Worm (Caenorhabditis elegans) whole organism, early embryonic: ENCODE data around the gene F09C8.1.

Source experiments
- F13C5.2 ChIP-seq: sonication (generic microtip); optimal IDR thresholded peaks from 2 replicates; lab custom pipeline; 2017; ENCODE audit warnings: mild to moderate bottlenecking, missing genetic modification characterization, inconsistent platforms, missing compliant biosample characterization
- aly-1 ChIP-seq: sonication (generic microtip); optimal IDR thresholded peaks from 2 replicates; lab custom pipeline; 2016; ENCODE audit warnings: missing genetic modification characterization, missing compliant biosample characterization
- ama-1 ChIP-seq: fragments of 150-350 bp; optimal IDR thresholded peaks from 2 replicates; lab custom pipeline; 2014
- ceh-13 ChIP-seq: fragments of 200-800 bp; sonication (Bioruptor generic); optimal IDR thresholded peaks from 2 replicates; lab custom pipeline; 2018; ENCODE audit warnings: mild to moderate bottlenecking, missing genetic modification characterization, missing compliant biosample characterization
- ceh-36 ChIP-seq: sonication (generic microtip); optimal IDR thresholded peaks from 2 replicates; lab custom pipeline; 2016; ENCODE audit warnings: missing genetic modification characterization, inconsistent platforms, missing compliant biosample characterization
- flt-1 ChIP-seq: fragments of 200-800 bp; sonication (Bioruptor generic); IDR thresholded peaks from 2 replicates; pipeline ENCODE4 v1.3.6; 2022; ENCODE audit warnings: missing genetic modification characterization, missing compliant biosample characterization
- hmg-4 ChIP-seq: fragments of 200-800 bp; sonication (Bioruptor generic); optimal IDR thresholded peaks from 2 replicates; lab custom pipeline; 2018; ENCODE audit warnings: mild to moderate bottlenecking, missing genetic modification characterization, missing compliant biosample characterization
- hnd-1 ChIP-seq: sonication (generic microtip); optimal IDR thresholded peaks from 2 replicates; lab custom pipeline; 2016; ENCODE audit warnings: missing genetic modification characterization, missing compliant biosample characterization
- pes-1 ChIP-seq: fragments of 200-800 bp; sonication (Bioruptor generic); IDR thresholded peaks from 2 replicates; pipeline ENCODE4 v1.3.6; 2022; ENCODE audit warnings: missing genetic modification reagents, missing genetic modification characterization, missing compliant biosample characterization
- sea-1 ChIP-seq: fragments of 200-800 bp; sonication (Bioruptor generic); conservative IDR thresholded peaks from 2 replicates; pipeline ENCODE4 v1.3.6; 2022; ENCODE audit warnings: missing genetic modification characterization, missing compliant biosample characterization
- tbx-11 ChIP-seq: fragments of 200-800 bp; sonication (Bioruptor generic); IDR thresholded peaks from 2 replicates; pipeline ENCODE4 v1.3.6; 2022; ENCODE audit warnings: missing genetic modification characterization, missing compliant biosample characterization
- tbx-37 ChIP-seq: fragments of 200-800 bp; sonication (Bioruptor generic); conservative IDR thresholded peaks from 2 replicates; pipeline ENCODE4 v1.3.6; 2022; ENCODE audit warnings: missing genetic modification reagents, missing genetic modification characterization, missing compliant biosample characterization
- tra-4 ChIP-seq: sonication (generic microtip); optimal IDR thresholded peaks from 2 replicates; lab custom pipeline; 2017; ENCODE audit warnings: missing genetic modification characterization, missing compliant biosample characterization

DNA sequence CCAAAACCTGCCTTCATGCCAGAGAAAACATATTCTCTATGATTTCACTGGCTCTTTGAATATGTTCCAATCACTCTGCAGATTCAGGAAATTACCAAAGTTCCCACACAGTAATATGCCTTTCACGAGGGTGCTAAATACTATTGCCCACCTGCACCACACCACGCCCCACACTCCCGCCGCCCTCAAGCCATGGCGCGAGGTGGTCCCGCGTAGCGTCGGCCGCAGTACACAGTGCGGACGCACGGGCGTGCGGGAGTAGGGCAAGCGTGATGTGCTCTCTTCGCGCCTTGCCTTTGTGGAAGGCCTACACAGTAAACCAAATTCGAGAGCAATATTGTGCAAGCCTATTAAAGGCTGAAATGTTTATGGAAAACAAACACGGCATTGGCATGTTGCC lies 5.8 kb downstream of the F09C8.1 start:
- TF ChIP-seq ama-1: no peak
- TF ChIP-seq hmg-4 (GFP tag; lab: Kevin White, UChicago): no peak
- no peak for TF ChIP-seq tbx-11
- TF ChIP-seq sea-1 (GFP tag; lab: Robert Waterston, UW): no peak
- TF ChIP-seq tra-4 (tag; lab: Kevin White, UChicago): no peak
- no peak for TF ChIP-seq F13C5.2 (tag; lab: Kevin White, UChicago)
- TF ChIP-seq ceh-13 (GFP tag; lab: Kevin White, UChicago): no peak
- TF ChIP-seq hnd-1 (tag; lab: Kevin White, UChicago): no peak
- no peak for TF ChIP-seq aly-1 (tag; lab: Kevin White, UChicago)
- TF ChIP-seq tbx-37 (GFP tag; lab: Robert Waterston, UW): no peak
- no peak for TF ChIP-seq ceh-36 (tag; lab: Kevin White, UChicago)
- no peak for TF ChIP-seq flt-1 (GFP tag; lab: Robert Waterston, UW)
- TF ChIP-seq pes-1 (GFP tag; lab: Robert Waterston, UW): no peak
